Fruit fly (Drosophila melanogaster): ENCODE measurements around the gene Mst36Fa.
A peak's percentile ranks its signal among the peaks of the same experiment; 100 is the strongest.

Mst36Fa gene

dm6 chr2L:18702721-18703488 is 26.1 kb upstream of the Mst36Fa start, which contains the start of the genes CG10376 and CG10343 (continued):
- TF ChIP-seq lbe (GFP tag; optimal IDR thresholded peaks at IDR 0.05): peak; percentile 16
- TF ChIP-seq Hmr (GFP tag; optimal IDR thresholded peaks at IDR 0.05): peak; percentile 90
- peak; percentile 40; the same call in 1 of the 2 replicates for TF ChIP-seq unc-4 (GFP tag; IDR thresholded peaks at IDR 0.05; ENCODE audit: partially characterized antibody)
- TF ChIP-seq MBD-R2 (GFP tag; IDR thresholded peaks at IDR 0.05): peak; percentile 79
- 0 out of 4 replicates have a peak, but pooled peaks have one; percentile 40 for TF ChIP-seq Dll (GFP tag; IDR thresholded peaks at IDR 0.05; ENCODE audit: partially characterized antibody)
- TF ChIP-seq CG9727 (GFP tag; optimal IDR thresholded peaks at IDR 0.05): peak; percentile 89
- peak; percentile 66 for TF ChIP-seq CG14050 (GFP tag; IDR thresholded peaks at IDR 0.05)
- TF ChIP-seq vnd (GFP tag; IDR thresholded peaks at IDR 0.05; ENCODE audit: partially characterized antibody): no peak
- no peak for TF ChIP-seq Trl (optimal IDR thresholded peaks at IDR 0.05)
- peak; percentile 48 for TF ChIP-seq Trl (GFP tag; optimal IDR thresholded peaks at IDR 0.05)
- TF ChIP-seq CG2712 (tag; optimal IDR thresholded peaks at IDR 0.05): peak; percentile 95
- peak; percentile 33 for TF ChIP-seq ab (GFP tag; optimal IDR thresholded peaks at IDR 0.05)
- no peak for TF ChIP-seq ac (GFP tag; optimal IDR thresholded peaks at IDR 0.05)
- TF ChIP-seq ssp (GFP tag; IDR thresholded peaks at IDR 0.05): peak; percentile 99
- TF ChIP-seq zfh2 (GFP tag; optimal IDR thresholded peaks at IDR 0.05): peak; percentile 66
- no peak for TF ChIP-seq gro (GFP tag; optimal IDR thresholded peaks at IDR 0.05)
- no peak for TF ChIP-seq D (optimal IDR thresholded peaks at IDR 0.05)
- peak; percentile 83 for TF ChIP-seq D (GFP tag; optimal IDR thresholded peaks at IDR 0.05)
- peak; percentile 89 for TF ChIP-seq Oli (tag; optimal IDR thresholded peaks at IDR 0.05)
- TF ChIP-seq Mes4 (GFP tag; optimal IDR thresholded peaks at IDR 0.05): peak; percentile 3
- peak; percentile 67 for TF ChIP-seq CG3407 (GFP tag; optimal IDR thresholded peaks at IDR 0.05)
- peak; percentile 83 for TF ChIP-seq CG11723 (GFP tag; optimal IDR thresholded peaks at IDR 0.05)
- TF ChIP-seq C15 (GFP tag; IDR thresholded peaks at IDR 0.05): no peak; the same call in 2 of the 3 replicates
- TF ChIP-seq CG4854 (GFP tag; optimal IDR thresholded peaks at IDR 0.05): peak; percentile 25
- TF ChIP-seq CG16863 (GFP tag; optimal IDR thresholded peaks at IDR 0.05): peak; percentile 30
- TF ChIP-seq CG2116 (GFP tag; optimal IDR thresholded peaks at IDR 0.05): peak; percentile 81
- TF ChIP-seq Hr51 (GFP tag; optimal IDR thresholded peaks at IDR 0.05): peak; percentile 50 to 90
- peak; percentile 83 for TF ChIP-seq CG12942 (GFP tag; optimal IDR thresholded peaks at IDR 0.05)
- peak; percentile 96 for TF ChIP-seq CG14710 (tag; optimal IDR thresholded peaks at IDR 0.05)
- peak; percentile 93 for TF ChIP-seq dysf (GFP tag; IDR thresholded peaks at IDR 0.05)
- no peak for TF ChIP-seq fd64A (GFP tag; optimal IDR thresholded peaks at IDR 0.05)
- peak; percentile 48; the same call in 1 of the 2 replicates for TF ChIP-seq Poxn (GFP tag; IDR thresholded peaks at IDR 0.05)
- TF ChIP-seq cg (GFP tag; optimal IDR thresholded peaks at IDR 0.05): no peak
- peak; percentile 59 for TF ChIP-seq Rx (GFP tag; IDR thresholded peaks at IDR 0.05)
- TF ChIP-seq CG17612 (GFP tag; IDR thresholded peaks at IDR 0.05): 0 out of 2 replicates have a peak, but pooled peaks have one; percentile 38
- TF ChIP-seq ftz-f1 (GFP tag; optimal IDR thresholded peaks at IDR 0.05): no peak
- TF ChIP-seq bsh (GFP tag; optimal IDR thresholded peaks at IDR 0.05): peak in 1 of 2 experiments; percentile 85
- TF ChIP-seq Xbp1 (GFP tag; optimal IDR thresholded peaks at IDR 0.05): peak; percentile 93
- TF ChIP-seq dimm (GFP tag; IDR thresholded peaks at IDR 0.05): 0 out of 2 replicates have a peak, but pooled peaks have one; percentile 26
- no peak for TF ChIP-seq aop (GFP tag; IDR thresholded peaks at IDR 0.05)
- TF ChIP-seq fu2 (GFP tag; optimal IDR thresholded peaks at IDR 0.05): peak; percentile 30
- peak; percentile 89 for TF ChIP-seq tio (GFP tag; optimal IDR thresholded peaks at IDR 0.05)
- TF ChIP-seq Atf6 (GFP tag; IDR thresholded peaks at IDR 0.05): peak; percentile 80
- TF ChIP-seq CG15011 (GFP tag; optimal IDR thresholded peaks at IDR 0.05): no peak
- no peak for TF ChIP-seq prd (optimal IDR thresholded peaks at IDR 0.05)
- TF ChIP-seq prd (GFP tag; IDR thresholded peaks at IDR 0.05): peak; percentile 93
- peak; percentile 78 for TF ChIP-seq CG4328 (GFP tag; optimal IDR thresholded peaks at IDR 0.05)
- TF ChIP-seq bab2 (GFP tag; optimal IDR thresholded peaks at IDR 0.05): peak; percentile 46
- TF ChIP-seq eve (GFP tag; optimal IDR thresholded peaks at IDR 0.05): no peak
- no peak for TF ChIP-seq fru (optimal IDR thresholded peaks at IDR 0.05)

All from whole organism, embryonic.